Worm (Caenorhabditis elegans): ENCODE data around the gene R107.5.
A peak's percentile ranks its signal among the peaks of the same experiment; 100 is the strongest.

The R107.5 gene

ce11 chrIII:9007183-9007582, 46.4 kb downstream of the R107.5 start:
- peak; percentile 46; the same call in 1 of the 2 replicates for TF ChIP-seq cebp-1 (GFP tag; IDR thresholded peaks at IDR 0.05)
- TF ChIP-seq cebp-1 (tag; optimal IDR thresholded peaks at IDR 0.05) = no peak
- TF ChIP-seq attf-5 (GFP tag; optimal IDR thresholded peaks at IDR 0.05) = peak; percentile 29
- TF ChIP-seq efl-1 (GFP tag; optimal IDR thresholded peaks at IDR 0.05) = no peak
- no peak for TF ChIP-seq ceh-91 (GFP tag; IDR thresholded peaks at IDR 0.05)
- no peak for TF ChIP-seq D2030.7 (GFP tag; IDR thresholded peaks at IDR 0.05)
- no peak for TF ChIP-seq sptf-2 (GFP tag; optimal IDR thresholded peaks at IDR 0.05)
- TF ChIP-seq pbrm-1 (GFP tag; IDR thresholded peaks at IDR 0.05) = no peak
- peak; percentile 78 for TF ChIP-seq nhr-80 (tag; optimal IDR thresholded peaks at IDR 0.05)
- no peak for TF ChIP-seq dpl-1 (GFP tag; optimal IDR thresholded peaks at IDR 0.05)
- no peak for TF ChIP-seq snpc-1.1 (tag; optimal IDR thresholded peaks at IDR 0.05; ENCODE audit: insufficient read depth)
- no peak for TF ChIP-seq fkh-3 (tag; optimal IDR thresholded peaks at IDR 0.05)
- TF ChIP-seq sea-2 (GFP tag; IDR thresholded peaks at IDR 0.05) = no peak
- TF ChIP-seq akir-1 (GFP tag; optimal IDR thresholded peaks at IDR 0.05) = no peak
- TF ChIP-seq ekl-4 (GFP tag; IDR thresholded peaks at IDR 0.05) = no peak
- TF ChIP-seq F52B5.7 (tag; optimal IDR thresholded peaks at IDR 0.05) = no peak
- TF ChIP-seq mel-28 (tag; optimal IDR thresholded peaks at IDR 0.05; ENCODE audit: borderline replicate concordance) = no peak
- no peak for TF ChIP-seq gei-17 (GFP tag; optimal IDR thresholded peaks at IDR 0.05)
- no peak for TF ChIP-seq rcor-1 (GFP tag; IDR thresholded peaks at IDR 0.05)
- no peak for TF ChIP-seq aptf-2 (GFP tag; conservative IDR thresholded peaks at IDR 0.05)
- no peak for TF ChIP-seq K12H6.12 (tag; optimal IDR thresholded peaks at IDR 0.05)
- no peak for TF ChIP-seq lsy-27 (tag; optimal IDR thresholded peaks at IDR 0.05; ENCODE audit: borderline replicate concordance, insufficient read depth)
- no peak for TF ChIP-seq egl-18 (GFP tag; IDR thresholded peaks at IDR 0.05)
- no peak for TF ChIP-seq ceh-79 (tag; optimal IDR thresholded peaks at IDR 0.05)
- no peak for TF ChIP-seq pha-4 (tag; optimal IDR thresholded peaks at IDR 0.05)

DNA sequence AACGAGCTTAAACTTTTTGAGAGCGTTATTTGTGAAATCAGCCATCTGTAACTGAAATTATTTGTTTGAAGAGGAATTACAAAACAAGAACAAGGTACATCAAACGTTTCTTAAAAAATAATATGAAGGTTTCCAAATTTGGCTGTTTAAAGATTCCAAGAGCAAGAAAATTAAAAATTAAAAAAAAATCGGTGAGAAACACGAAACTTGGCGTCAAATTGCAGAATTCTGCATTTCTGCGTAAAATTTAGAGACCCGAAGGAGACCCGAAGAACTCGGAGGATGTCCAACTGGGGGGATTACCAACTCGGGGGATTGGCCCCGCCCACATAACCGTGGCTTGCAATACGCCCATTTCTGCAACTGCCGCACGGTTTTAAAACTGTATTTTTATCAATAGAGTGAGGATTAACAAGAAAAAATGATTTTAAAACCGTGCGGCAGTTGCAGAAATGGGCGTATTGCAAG, 47.7 kb downstream of the R107.5 start, which contains the start of gene rab-6.1:
rab-6.1 (minus strand) TSS at position 51 of the 468 bp plus-strand sequence.
- peak; percentile 65 for TF ChIP-seq ceh-100 (GFP tag; IDR thresholded peaks at IDR 0.05)
- 0 out of 2 replicates have a peak, but pooled peaks have one; percentile 24 for TF ChIP-seq bed-1 (GFP tag; IDR thresholded peaks at IDR 0.05)
- TF ChIP-seq D2030.7 (GFP tag; IDR thresholded peaks at IDR 0.05) = peak; percentile 56

ce11 chrIII:9004658-9005057, 48.9 kb downstream of the R107.5 start:
- TF ChIP-seq F52B5.7 (tag; optimal IDR thresholded peaks at IDR 0.05) (peak; percentile 9), ceh-58 (GFP tag; IDR thresholded peaks at IDR 0.05) (0 out of 2 replicates have a peak, but pooled peaks have one; percentile 76), hrde-1 (tag; optimal IDR thresholded peaks at IDR 0.05; ENCODE audit: borderline replicate concordance) (peak; percentile 59), cebp-1 (GFP tag; IDR thresholded peaks at IDR 0.05) (no peak), cebp-1 (tag; optimal IDR thresholded peaks at IDR 0.05) (peak; percentile 29), Y53G8AR.9 (GFP tag; conservative IDR thresholded peaks at IDR 0.05) (0 out of 2 replicates have a peak, but pooled peaks have one; percentile 47), efl-1 (GFP tag; optimal IDR thresholded peaks at IDR 0.05) (no peak), tbp1 (GFP tag; optimal IDR thresholded peaks at IDR 0.05) (no peak), hsf-1 (GFP tag; IDR thresholded peaks at IDR 0.05) (peak; percentile 5; the same call in 1 of the 2 replicates), him-1 (tag; optimal IDR thresholded peaks at IDR 0.05) (peak; percentile 41), atf-7 (tag; optimal IDR thresholded peaks at IDR 0.05) (no peak), ama-1 (optimal IDR thresholded peaks at IDR 0.05) (no peak), ama-1 (GFP tag; optimal IDR thresholded peaks at IDR 0.05) (peak in 1 of 2 experiments; percentile 44), Y95B8A.8 (GFP tag; IDR thresholded peaks at IDR 0.05) (peak; percentile 74; the same call in 1 of the 2 replicates), F49E8.2 (tag; optimal IDR thresholded peaks at IDR 0.05; ENCODE audit: insufficient read depth) (peak; percentile 23), let-526 (GFP tag; IDR thresholded peaks at IDR 0.05) (no peak), unc-130 (GFP tag; optimal IDR thresholded peaks at IDR 0.05) (peak; percentile 8), rcor-1 (GFP tag; IDR thresholded peaks at IDR 0.05) (no peak), die-1 (tag; optimal IDR thresholded peaks at IDR 0.05) (peak; percentile 12), lag-1 (GFP tag; IDR thresholded peaks at IDR 0.05) (no peak), Y79H2A.3 (GFP tag; conservative IDR thresholded peaks at IDR 0.05) (peak; percentile 63; the same call in 1 of the 2 replicates), B0336.3 (GFP tag; IDR thresholded peaks at IDR 0.05) (peak; percentile 59; the same call in 1 of the 2 replicates), tlf-1 (GFP tag; optimal IDR thresholded peaks at IDR 0.05) (peak; percentile 20), hmg-1.2 (GFP tag; IDR thresholded peaks at IDR 0.05) (peak; percentile 26; the same call in 1 of the 2 replicates)

Data from whole organism, young adult.